Worm (Caenorhabditis elegans) whole organism, L4 larva: Measurements from ENCODE around the gene F13D11.3.

Experiments
- D1046.2 ChIP-seq: fragments of 200-800 bp; sonication (Bioruptor generic); IDR thresholded peaks from 2 replicates; pipeline ENCODE4 v1.3.6; 2022; ENCODE audit warnings: missing genetic modification characterization, missing compliant biosample characterization
- F10B5.3 ChIP-seq: sonication (generic microtip); optimal IDR thresholded peaks from 2 replicates; lab custom pipeline; 2016; ENCODE audit warnings: mild to moderate bottlenecking, missing genetic modification characterization, missing compliant biosample characterization
- F37D6.2 ChIP-seq: sonication (generic microtip); optimal IDR thresholded peaks from 2 replicates; lab custom pipeline; 2016; ENCODE audit warnings: mild to moderate bottlenecking, missing genetic modification characterization, missing compliant biosample characterization
- T26A8.4 ChIP-seq: fragments of 200-800 bp; sonication (Bioruptor generic); IDR thresholded peaks from 2 replicates; pipeline ENCODE4 v1.3.6; 2022; ENCODE audit warnings: missing genetic modification characterization, missing compliant biosample characterization
- aha-1 ChIP-seq: fragments of 150-350 bp; peaks from one replicate; lab custom pipeline; 2014; ENCODE audit warnings: missing biosample characterization, missing genetic modification characterization
- ama-1 ChIP-seq: fragments of 150-350 bp; optimal IDR thresholded peaks from 2 replicates; lab custom pipeline; 2014; ENCODE audit warnings: inconsistent platforms, mixed read lengths
- ceh-20 ChIP-seq: fragments of 200-800 bp; sonication (Bioruptor generic); IDR thresholded peaks from 2 replicates; pipeline ENCODE4 v1.3.6; 2022; ENCODE audit warnings: missing genetic modification reagents, missing genetic modification characterization, missing compliant biosample characterization
- ceh-28 ChIP-seq: fragments of 150-350 bp; optimal IDR thresholded peaks from 2 replicates; lab custom pipeline; 2014; ENCODE audit warnings: missing biosample characterization, missing genetic modification reagents, missing genetic modification characterization
- ces-1 ChIP-seq: fragments of 150-350 bp; sonication (generic microtip); optimal IDR thresholded peaks from 4 replicates; lab custom pipeline; 2014; ENCODE audit warnings: missing biosample characterization, missing genetic modification reagents, missing genetic modification characterization
- cey-2 ChIP-seq: sonication (generic microtip); optimal IDR thresholded peaks from 3 replicates; lab custom pipeline; 2017; ENCODE audit warnings: missing genetic modification characterization, mild to moderate bottlenecking, missing compliant biosample characterization, antibody characterized with exemption, borderline replicate concordance; ENCODE audit not compliant: insufficient read depth
- ctbp-1 ChIP-seq: fragments of 200-800 bp; sonication (Bioruptor generic); IDR thresholded peaks from 2 replicates; pipeline ENCODE4 v1.3.6; 2022; ENCODE audit warnings: missing genetic modification reagents, missing genetic modification characterization, missing compliant biosample characterization
- daf-19 ChIP-seq: fragments of 200-800 bp; sonication (Bioruptor generic); conservative IDR thresholded peaks from 2 replicates; pipeline ENCODE4 v1.3.6; 2022; ENCODE audit warnings: missing genetic modification characterization, missing compliant biosample characterization
- dve-1 ChIP-seq: sonication (generic microtip); optimal IDR thresholded peaks from 2 replicates; lab custom pipeline; 2017; ENCODE audit warnings: antibody characterized with exemption, mild to moderate bottlenecking, missing genetic modification characterization, missing compliant biosample characterization; ENCODE audit not compliant: insufficient read depth
- egl-27 ChIP-seq: sonication (generic microtip); optimal IDR thresholded peaks from 3 replicates; lab custom pipeline; 2017; ENCODE audit warnings: missing biosample characterization, missing genetic modification reagents, missing genetic modification characterization
- egl-43 ChIP-seq: fragments of 200-800 bp; sonication (Bioruptor generic); IDR thresholded peaks from 2 replicates; pipeline ENCODE4 v1.3.6; 2022; ENCODE audit warnings: missing genetic modification reagents, missing genetic modification characterization, missing compliant biosample characterization
- fkh-10 ChIP-seq: fragments of 150-350 bp; optimal IDR thresholded peaks from 2 replicates; lab custom pipeline; 2014; ENCODE audit warnings: missing biosample characterization, missing genetic modification reagents, missing genetic modification characterization
- hlh-30 ChIP-seq: sonication (generic microtip); optimal IDR thresholded peaks from 2 replicates; lab custom pipeline; 2017; ENCODE audit warnings: antibody characterized with exemption, mild to moderate bottlenecking, missing genetic modification characterization, missing compliant biosample characterization; ENCODE audit not compliant: insufficient read depth
- lim-7 ChIP-seq: fragments of 200-800 bp; sonication (Bioruptor generic); IDR thresholded peaks from 2 replicates; pipeline ENCODE4 v1.3.6; 2022; ENCODE audit warnings: missing genetic modification characterization, missing compliant biosample characterization
- lin-15B ChIP-seq: fragments of 150-350 bp; sonication (generic microtip); optimal IDR thresholded peaks from 3 replicates; lab custom pipeline; 2014; ENCODE audit warnings: missing biosample characterization, missing genetic modification characterization
- lin-39 ChIP-seq: fragments of 150-350 bp; optimal IDR thresholded peaks from 2 replicates; lab custom pipeline; 2014; ENCODE audit warnings: missing biosample characterization, missing genetic modification reagents, missing genetic modification characterization
- lsy-2 ChIP-seq, 2 experiments: fragments of 150-350 bp in 1 of 2; sonication (generic microtip) in 1 of 2; optimal IDR thresholded peaks; 2 replicates each; lab custom pipeline; 2014 to 2017; ENCODE audit warnings: missing biosample characterization in 2 of 2, missing genetic modification characterization in 2 of 2
- madf-5 ChIP-seq, 2 experiments: fragments of 200-800 bp; sonication (Bioruptor generic); IDR thresholded peaks; 2 replicates each; pipeline ENCODE4 v1.3.6; 2022; ENCODE audit warnings: missing compliant biosample characterization in 2 of 2, missing genetic modification characterization in 2 of 2
- mxl-2 ChIP-seq: fragments of 200-800 bp; sonication (Bioruptor generic); conservative IDR thresholded peaks from 2 replicates; pipeline ENCODE4 v1.3.6; 2022; ENCODE audit warnings: missing genetic modification reagents, missing genetic modification characterization, missing compliant biosample characterization
- nhr-10 ChIP-seq: fragments of 150-350 bp; optimal IDR thresholded peaks from 2 replicates; lab custom pipeline; 2014; ENCODE audit warnings: missing biosample characterization, missing genetic modification characterization
- nhr-102 ChIP-seq: sonication (generic microtip); optimal IDR thresholded peaks from 2 replicates; lab custom pipeline; 2016; ENCODE audit warnings: mild to moderate bottlenecking, missing genetic modification characterization, moderate library complexity, missing compliant biosample characterization
- nhr-111 ChIP-seq: fragments of 200-800 bp; sonication (Bioruptor generic); optimal IDR thresholded peaks from 2 replicates; lab custom pipeline; 2018; ENCODE audit warnings: mild to moderate bottlenecking, missing genetic modification characterization, missing compliant biosample characterization
- nhr-25 ChIP-seq: sonication (generic microtip); optimal IDR thresholded peaks from 2 replicates; lab custom pipeline; 2017; ENCODE audit warnings: missing genetic modification characterization, mild to moderate bottlenecking, missing compliant biosample characterization, antibody characterized with exemption, moderate library complexity, borderline replicate concordance; ENCODE audit not compliant: insufficient read depth
- nhr-6 ChIP-seq: fragments of 150-350 bp; optimal IDR thresholded peaks from 2 replicates; lab custom pipeline; 2014; ENCODE audit warnings: missing biosample characterization, missing genetic modification characterization
- nhr-76 ChIP-seq: fragments of 150-350 bp; optimal IDR thresholded peaks from 2 replicates; lab custom pipeline; 2014; ENCODE audit warnings: missing biosample characterization, missing genetic modification characterization
- saeg-2 ChIP-seq: fragments of 200-800 bp; sonication (Bioruptor generic); IDR thresholded peaks from 2 replicates; pipeline ENCODE4 v1.3.6; 2022; ENCODE audit warnings: missing genetic modification reagents, missing genetic modification characterization, missing compliant biosample characterization
- sdz-12 ChIP-seq: fragments of 200-800 bp; sonication (Bioruptor generic); optimal IDR thresholded peaks from 2 replicates; lab custom pipeline; 2018; ENCODE audit warnings: mild to moderate bottlenecking, missing genetic modification characterization, missing compliant biosample characterization
- spr-1 ChIP-seq: sonication (generic microtip); optimal IDR thresholded peaks from 2 replicates; lab custom pipeline; 2016; ENCODE audit warnings: mild to moderate bottlenecking, missing genetic modification characterization, missing compliant biosample characterization
- unc-39 ChIP-seq: sonication (generic microtip); optimal IDR thresholded peaks from 2 replicates; lab custom pipeline; 2017; ENCODE audit warnings: missing biosample characterization, missing genetic modification characterization
- unc-62 ChIP-seq, 3 experiments: fragments of 150-350 bp in 1 of 3; sonication (generic microtip); optimal IDR thresholded peaks in 2 of 3; peaks in 1 of 3; 1 replicate in 1 of 3; 2 replicates in 2 of 3; lab custom pipeline; 2014 to 2017; ENCODE audit warnings: missing biosample characterization in 3 of 3, missing genetic modification characterization in 3 of 3, missing genetic modification reagents in 3 of 3, missing genotype in 1 of 3
- vab-7 ChIP-seq: fragments of 200-800 bp; sonication (Bioruptor generic); IDR thresholded peaks from 2 replicates; pipeline ENCODE4 v1.3.6; 2022; ENCODE audit warnings: missing genetic modification reagents, missing genetic modification characterization, missing compliant biosample characterization
- ztf-7 ChIP-seq: fragments of 150-350 bp; optimal IDR thresholded peaks from 2 replicates; lab custom pipeline; 2014; ENCODE audit warnings: missing biosample characterization, missing genetic modification characterization

F13D11.3 gene

ce11 chrX:5801156-5801592 lies 4.5 kb downstream of the F13D11.3 start (continued):
- TF ChIP-seq saeg-2 (GFP tag; lab: Robert Waterston, UW) (peak; percentile 87; the same call in 1 of the 2 replicates), nhr-111 (GFP tag; lab: Kevin White, UChicago) (peak; percentile 85), dve-1 (tag; lab: Kevin White, UChicago) (peak; percentile 73), egl-27 (tag; lab: Kevin White, UChicago) (peak; percentile 74), mxl-2 (GFP tag; lab: Robert Waterston, UW) (peak; percentile 81), nhr-25 (tag; lab: Kevin White, UChicago) (peak; percentile 89), nhr-76 (tag; lab: Kevin White, UChicago) (no peak), F10B5.3 (tag; lab: Kevin White, UChicago) (peak; percentile 85)

- peak; percentile 75 for TF ChIP-seq ctbp-1
- TF ChIP-seq nhr-25 (tag; lab: Kevin White, UChicago) = no peak
- peak in 1 of 2 experiments; percentile 39 for TF ChIP-seq unc-62 (GFP tag; optimal IDR thresholded peaks at IDR 0.05 in 1 of 2; lab: Kevin White, UChicago)
- TF ChIP-seq unc-62 (tag; optimal IDR thresholded peaks at IDR 0.05; lab: Kevin White, UChicago) = no peak
- peak in 1 of 2 experiments; percentile 9 for TF ChIP-seq lsy-2 (tag; optimal IDR thresholded peaks at IDR 0.05; lab: Kevin White, UChicago)
- TF ChIP-seq ces-1 (GFP tag; lab: Kevin White, UChicago) = peak; percentile 72
- TF ChIP-seq ama-1 = no peak
- TF ChIP-seq fkh-10 (GFP tag; lab: Kevin White, UChicago) = peak; percentile 93
These were observed 6.5 kb downstream of the F13D11.3 start for ce11 chrX:5799229-5799628.

ce11 chrX:5798690-5799089 lies 7.0 kb downstream of the F13D11.3 start, which contains the start of gene F46G11.4:
TSS of gene F46G11.4 (minus strand) at chrX:5798790.
- TF ChIP-seq spr-1 (tag; lab: Kevin White, UChicago) (no peak), vab-7 (GFP tag; lab: Robert Waterston, UW) (no peak), F37D6.2 (tag; lab: Kevin White, UChicago) (no peak), unc-62 (GFP tag; optimal IDR thresholded peaks at IDR 0.05 in 1 of 2; lab: Kevin White, UChicago) (peak in 1 of 2 experiments; percentile 85), unc-62 (tag; optimal IDR thresholded peaks at IDR 0.05; lab: Kevin White, UChicago) (no peak), ceh-20 (GFP tag; lab: Robert Waterston, UW) (no peak), lim-7 (no peak)

ce11 chrX:5794432-5794831 lies 11.3 kb downstream of the F13D11.3 start:
- TF ChIP-seq aha-1 (tag; lab: Kevin White, UChicago) (peak; percentile 96), ztf-7 (tag; lab: Kevin White, UChicago) (no peak)

ce11 chrX:5790915-5791314 lies 14.8 kb downstream of the F13D11.3 start, which contains the start of gene twnk-1:
TSS of gene twnk-1 (plus strand) at chrX:5791215.
- TF ChIP-seq egl-43 (GFP tag; lab: Robert Waterston, UW) (0 out of 2 replicates have a peak, but pooled peaks have one; percentile 36), T26A8.4 (peak; percentile 21; the same call in 1 of the 2 replicates), spr-1 (tag; lab: Kevin White, UChicago) (no peak)

- TF ChIP-seq hlh-30 (tag; lab: Kevin White, UChicago) (peak; percentile 12), nhr-10 (tag; lab: Kevin White, UChicago) (no peak)
These were observed 17.9 kb downstream of the F13D11.3 start, which contains the start of gene F46G11.2 for ce11 chrX:5787861-5788260. TSS of gene F46G11.2 (plus strand) at chrX:5788161.

- TF ChIP-seq lin-15B (tag; lab: Kevin White, UChicago) (no peak), egl-43 (GFP tag; lab: Robert Waterston, UW) (no peak), nhr-6 (tag; lab: Kevin White, UChicago) (no peak), madf-5 (GFP tag; IDR thresholded peaks at IDR 0.05; lab: Robert Waterston, UW) (no peak), cey-2 (tag; lab: Kevin White, UChicago) (no peak), ceh-28 (tag; lab: Kevin White, UChicago) (no peak), lin-39 (no peak), ctbp-1 (no peak), sdz-12 (no peak), D1046.2 (GFP tag; lab: Robert Waterston, UW) (no peak), ces-1 (GFP tag; lab: Kevin White, UChicago) (no peak), nhr-102 (no peak), unc-39 (tag; lab: Kevin White, UChicago) (no peak), daf-19 (no peak)
These were observed 19.5 kb downstream of the F13D11.3 start, which contains the start of gene F46G11.6 for ce11 chrX:5786193-5786592. TSS of gene F46G11.6 (plus strand) at chrX:5786493.
